Worm (Caenorhabditis elegans) whole organism, early embryonic: ENCODE measurements around the gene C53A5.13.

ENCODE experiments used
- B0310.2 ChIP-seq: sonication (generic microtip); optimal IDR thresholded peaks from 2 replicates; lab custom pipeline; 2016; ENCODE audit warnings: mild to moderate bottlenecking, missing genetic modification characterization, missing compliant biosample characterization
- aly-1 ChIP-seq: sonication (generic microtip); optimal IDR thresholded peaks from 2 replicates; lab custom pipeline; 2016; ENCODE audit warnings: missing genetic modification characterization, missing compliant biosample characterization
- ama-1 ChIP-seq: fragments of 150-350 bp; optimal IDR thresholded peaks from 2 replicates; lab custom pipeline; 2014
- ets-7 ChIP-seq: sonication (generic microtip); optimal IDR thresholded peaks from 2 replicates; lab custom pipeline; 2016; ENCODE audit warnings: missing genotype, missing genetic modification characterization, missing compliant biosample characterization

DNA sequence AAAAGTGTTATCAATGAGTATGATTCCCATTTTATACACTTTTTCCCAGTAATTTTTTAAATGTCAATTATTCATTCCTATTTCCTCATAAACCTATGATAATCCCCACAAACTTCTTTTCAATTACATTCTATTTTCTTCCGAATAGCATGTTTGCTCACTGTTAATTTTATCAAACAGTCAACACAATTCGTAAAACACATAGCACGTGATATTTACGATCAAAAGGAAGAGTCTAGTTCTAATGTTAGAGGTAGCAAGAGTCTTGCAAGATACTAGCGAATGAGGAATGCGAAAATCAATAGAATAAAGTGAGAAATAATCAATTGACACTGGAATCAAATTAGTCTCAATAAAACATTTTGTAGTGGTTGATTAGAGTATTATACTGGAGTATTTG is 7.3 kb upstream of the C53A5.13 start:
- no peak for TF ChIP-seq B0310.2 (tag; lab: Kevin White, UChicago)
- TF ChIP-seq ets-7 (tag; lab: Kevin White, UChicago): no peak
- no peak for TF ChIP-seq aly-1 (tag; lab: Kevin White, UChicago)
- no peak for TF ChIP-seq ama-1 (lab: Kevin White, UChicago)
